Fruit fly (Drosophila melanogaster) whole organism, wandering third instar larva: ENCODE data around the gene shv.

Experiments
- Abd-B ChIP-seq: fragments of >200 bp; optimal IDR thresholded peaks from 2 replicates; lab custom pipeline; 2017; ENCODE audit warnings: missing biosample characterization, missing genetic modification characterization
- CG32264 ChIP-seq: fragments of 200-800 bp; sonication (Bioruptor generic); optimal IDR thresholded peaks from 2 replicates; lab custom pipeline; 2016; ENCODE audit warnings: missing biosample characterization, missing genetic modification characterization
- CG9705 ChIP-seq: fragments of 200-800 bp; sonication (Bioruptor generic); optimal IDR thresholded peaks from 2 replicates; lab custom pipeline; 2018; ENCODE audit warnings: missing biosample characterization, mild to moderate bottlenecking, missing genetic modification characterization
- CrebA ChIP-seq: fragments of 200-800 bp; sonication (Bioruptor generic); optimal IDR thresholded peaks from 2 replicates; lab custom pipeline; 2016; ENCODE audit warnings: missing biosample characterization, mild to moderate bottlenecking, missing genetic modification characterization, borderline replicate concordance
- Dfd ChIP-seq: fragments of >200 bp; optimal IDR thresholded peaks from 2 replicates; lab custom pipeline; 2017; ENCODE audit warnings: missing biosample characterization, missing genetic modification characterization
- Dif ChIP-seq: fragments of 200-275, 200-300 bp; sonication (Bioruptor generic); optimal IDR thresholded peaks from 2 replicates; lab custom pipeline; 2018; ENCODE audit warnings: missing biosample characterization, missing genetic modification characterization; ENCODE audit not compliant: partially characterized antibody
- GATAd ChIP-seq: sonication (Bioruptor generic); optimal IDR thresholded peaks from 2 replicates; lab custom pipeline; 2016; ENCODE audit warnings: missing biosample characterization, missing genetic modification characterization
- HLH106 ChIP-seq: fragments of 200-800 bp; optimal IDR thresholded peaks from 3 replicates; lab custom pipeline; 2019; ENCODE audit warnings: missing biosample characterization, mild to moderate bottlenecking, missing genetic modification characterization, moderate library complexity
- Hnf4 ChIP-seq: fragments of 200-800 bp; sonication (Bioruptor generic); optimal IDR thresholded peaks from 2 replicates; lab custom pipeline; 2016; ENCODE audit warnings: missing biosample characterization, mild to moderate bottlenecking, missing genetic modification characterization
- Hr78 ChIP-seq: fragments of >200 bp; optimal IDR thresholded peaks from 2 replicates; lab custom pipeline; 2017; ENCODE audit warnings: missing biosample characterization, missing genetic modification characterization
- Hr83 ChIP-seq: fragments of 200-300 bp; sonication (Bioruptor generic); optimal IDR thresholded peaks from 2 replicates; lab custom pipeline; 2016; ENCODE audit warnings: missing biosample characterization, mild to moderate bottlenecking, missing genetic modification characterization, moderate library complexity; ENCODE audit not compliant: poor library complexity, severe bottlenecking
- Jra ChIP-seq: sonication (Bioruptor generic); optimal IDR thresholded peaks from 2 replicates; lab custom pipeline; 2016; ENCODE audit warnings: missing biosample characterization, missing genetic modification characterization
- Mio ChIP-seq: sonication (Bioruptor generic); optimal IDR thresholded peaks from 2 replicates; lab custom pipeline; 2016; ENCODE audit warnings: missing biosample characterization, missing genetic modification characterization
- Myc ChIP-seq: fragments of >200 bp; optimal IDR thresholded peaks from 2 replicates; lab custom pipeline; 2017
- N ChIP-seq: fragments of >200 bp; optimal IDR thresholded peaks from 2 replicates; lab custom pipeline; 2018; ENCODE audit warnings: missing biosample characterization, missing external identifiers, missing genetic modification characterization
- OdsH ChIP-seq: fragments of 200-800 bp; sonication (Bioruptor generic); optimal IDR thresholded peaks from 2 replicates; lab custom pipeline; 2016; ENCODE audit warnings: missing biosample characterization, mild to moderate bottlenecking, missing genetic modification characterization
- Rel ChIP-seq, 2 experiments: fragments of 200-800 bp; sonication (Bioruptor generic) in 1 of 2; optimal IDR thresholded peaks; 2 replicates in 1 of 2; 3 replicates in 1 of 2; lab custom pipeline; 2016 to 2019; ENCODE audit warnings: mild to moderate bottlenecking in 2 of 2, missing biosample characterization in 2 of 2, missing genetic modification characterization in 2 of 2, moderate library complexity in 1 of 2
- Sp1 ChIP-seq: fragments of 200-800 bp; sonication (Bioruptor generic); optimal IDR thresholded peaks from 3 replicates; lab custom pipeline; 2019; ENCODE audit warnings: missing biosample characterization, mild to moderate bottlenecking, missing genetic modification characterization, moderate library complexity
- Vsx2 ChIP-seq: fragments of 200-300, 225-300 bp; sonication (Bioruptor generic); optimal IDR thresholded peaks from 2 replicates; lab custom pipeline; 2018; ENCODE audit warnings: missing biosample characterization, missing genetic modification characterization; ENCODE audit not compliant: partially characterized antibody
- br ChIP-seq: fragments of 200-800 bp; sonication (Bioruptor generic); optimal IDR thresholded peaks from 2 replicates; lab custom pipeline; 2016; ENCODE audit warnings: missing biosample characterization, missing genetic modification characterization
- brk ChIP-seq: fragments of 200-800 bp; sonication (Bioruptor generic); optimal IDR thresholded peaks from 2 replicates; lab custom pipeline; 2016; ENCODE audit warnings: missing biosample characterization, mild to moderate bottlenecking, missing genetic modification characterization
- dl ChIP-seq, 2 experiments: fragments of 175-275, 200-275 bp in 1 of 2; fragments of 200-275 bp in 1 of 2; sonication (Bioruptor generic); optimal IDR thresholded peaks; lab custom pipeline; 2018; ENCODE audit warnings: mild to moderate bottlenecking in 2 of 2, missing biosample characterization in 2 of 2, missing genetic modification characterization in 2 of 2, moderate library complexity in 2 of 2; ENCODE audit not compliant: partially characterized antibody in 2 of 2, insufficient read depth in 1 of 2
- dmrt93B ChIP-seq: fragments of 200-800 bp; sonication (Bioruptor generic); optimal IDR thresholded peaks from 2 replicates; lab custom pipeline; 2018; ENCODE audit warnings: missing biosample characterization, mild to moderate bottlenecking, missing genetic modification characterization
- dsf ChIP-seq: sonication (Bioruptor generic); optimal IDR thresholded peaks from 2 replicates; lab custom pipeline; 2016; ENCODE audit warnings: missing biosample characterization, missing genetic modification characterization, borderline replicate concordance
- ey ChIP-seq: fragments of 200-800 bp; sonication (Bioruptor generic); optimal IDR thresholded peaks from 2 replicates; lab custom pipeline; 2016; ENCODE audit warnings: missing biosample characterization, missing genetic modification characterization
- foxo ChIP-seq, 2 experiments: fragments of 200-800 bp; sonication (Bioruptor generic); optimal IDR thresholded peaks; 2 replicates in 1 of 2; 3 replicates in 1 of 2; lab custom pipeline; 2016 to 2017; ENCODE audit warnings: missing biosample characterization in 2 of 2, missing genetic modification characterization in 2 of 2
- fru ChIP-seq: fragments of 200-800 bp; sonication (Bioruptor generic); optimal IDR thresholded peaks from 3 replicates; lab custom pipeline; 2016; ENCODE audit warnings: missing biosample characterization, mild to moderate bottlenecking, missing genetic modification characterization
- h ChIP-seq: fragments of 200-800 bp; sonication (Bioruptor generic); optimal IDR thresholded peaks from 3 replicates; lab custom pipeline; 2016; ENCODE audit warnings: missing biosample characterization, mild to moderate bottlenecking, missing genetic modification characterization
- jim ChIP-seq: fragments of 175-275, 200-325 bp; sonication (Bioruptor generic); optimal IDR thresholded peaks from 2 replicates; lab custom pipeline; 2016; ENCODE audit warnings: missing biosample characterization, mild to moderate bottlenecking, missing genetic modification characterization
- lola ChIP-seq: fragments of >200 bp; optimal IDR thresholded peaks from 2 replicates; lab custom pipeline; 2017; ENCODE audit warnings: missing biosample characterization, missing genetic modification characterization
- pan ChIP-seq: fragments of >200 bp; optimal IDR thresholded peaks from 2 replicates; lab custom pipeline; 2017
- psq ChIP-seq: fragments of 200-800 bp; sonication (Bioruptor generic); optimal IDR thresholded peaks from 3 replicates; lab custom pipeline; 2017; ENCODE audit warnings: missing biosample characterization, mild to moderate bottlenecking, missing genetic modification characterization, moderate library complexity
- rgr ChIP-seq: fragments of 200-800 bp; sonication (Bioruptor generic); optimal IDR thresholded peaks from 3 replicates; lab custom pipeline; 2016; ENCODE audit warnings: missing biosample characterization, mild to moderate bottlenecking, missing genetic modification characterization
- sage ChIP-seq: fragments of 200-800 bp; sonication (Bioruptor generic); optimal IDR thresholded peaks from 2 replicates; lab custom pipeline; 2016; ENCODE audit warnings: missing biosample characterization, mild to moderate bottlenecking, missing genetic modification characterization
- sv ChIP-seq: fragments of 200-800 bp; sonication (Bioruptor generic); optimal IDR thresholded peaks from 3 replicates; lab custom pipeline; 2016; ENCODE audit warnings: missing biosample characterization, missing genetic modification characterization
- tai ChIP-seq: sonication (Bioruptor generic); optimal IDR thresholded peaks from 2 replicates; lab custom pipeline; 2016; ENCODE audit warnings: missing biosample characterization, missing genetic modification characterization
- usp ChIP-seq: fragments of >200 bp; optimal IDR thresholded peaks from 2 replicates; lab custom pipeline; 2017; ENCODE audit warnings: missing biosample characterization, missing genetic modification characterization
- woc ChIP-seq: sonication (Bioruptor generic); optimal IDR thresholded peaks from 2 replicates; lab custom pipeline; 2016; ENCODE audit warnings: missing biosample characterization, mild to moderate bottlenecking, missing genetic modification characterization

The shv gene

dm6 chr2L:470336-470934, 17.5 kb downstream of the shv start:
- TF ChIP-seq CG9705 (GFP tag; lab: Kevin White, UChicago) (no peak), Myc (no peak), HLH106 (no peak), foxo (GFP tag; optimal IDR thresholded peaks at IDR 0.05; lab: Kevin White, UChicago) (peak in 1 of 2 experiments; percentile 55), lola (GFP tag; lab: Kevin White, UChicago) (no peak), Dif (GFP tag; lab: Kevin White, UChicago) (no peak), pan (lab: Kevin White, UChicago) (no peak), psq (GFP tag; lab: Kevin White, UChicago) (peak; percentile 55), Hr78 (GFP tag; lab: Kevin White, UChicago) (no peak), h (GFP tag; lab: Kevin White, UChicago) (peak; percentile 67), tai (peak; percentile 45), Hr83 (peak; percentile 0), Sp1 (GFP tag; lab: Kevin White, UChicago) (no peak), rgr (GFP tag; lab: Kevin White, UChicago) (peak; percentile 38), ey (GFP tag; lab: Kevin White, UChicago) (peak; percentile 66), brk (GFP tag; lab: Kevin White, UChicago) (peak; percentile 30), CG32264 (GFP tag; lab: Kevin White, UChicago) (peak; percentile 29), br (GFP tag; lab: Kevin White, UChicago) (peak; percentile 79), Jra (no peak), dmrt93B (GFP tag; lab: Kevin White, UChicago) (peak; percentile 4), usp (GFP tag; lab: Kevin White, UChicago) (no peak), dl (GFP tag; optimal IDR thresholded peaks at IDR 0.05; lab: Kevin White, UChicago; ENCODE audit: insufficient read depth in 1 of 2, partially characterized antibody in 2 of 2) (no peak), Mio (GFP tag; lab: Kevin White, UChicago) (no peak), OdsH (GFP tag; lab: Kevin White, UChicago) (peak; percentile 36), woc (peak; percentile 50), fru (GFP tag; lab: Kevin White, UChicago) (peak; percentile 65), sv (GFP tag; lab: Kevin White, UChicago) (peak; percentile 71), Vsx2 (no peak), Abd-B (GFP tag; lab: Kevin White, UChicago) (no peak), Rel (GFP tag; optimal IDR thresholded peaks at IDR 0.05; lab: Kevin White, UChicago) (no peak), Rel (tag; optimal IDR thresholded peaks at IDR 0.05; lab: Kevin White, UChicago) (no peak), jim (GFP tag; lab: Kevin White, UChicago) (no peak), CrebA (no peak), N (GFP tag; lab: Kevin White, UChicago) (no peak), Hnf4 (GFP tag; lab: Kevin White, UChicago) (peak; percentile 61), GATAd (GFP tag; lab: Kevin White, UChicago) (no peak), Dfd (GFP tag; lab: Kevin White, UChicago) (no peak), sage (no peak), dsf (GFP tag; lab: Kevin White, UChicago) (no peak)

- TF ChIP-seq Sp1 (GFP tag; lab: Kevin White, UChicago) (peak; percentile 63), brk (GFP tag; lab: Kevin White, UChicago) (peak; percentile 73), jim (GFP tag; lab: Kevin White, UChicago) (peak; percentile 98), Rel (GFP tag; optimal IDR thresholded peaks at IDR 0.05; lab: Kevin White, UChicago) (peak; percentile 40), Rel (tag; optimal IDR thresholded peaks at IDR 0.05; lab: Kevin White, UChicago) (no peak), psq (GFP tag; lab: Kevin White, UChicago) (peak; percentile 48), foxo (GFP tag; optimal IDR thresholded peaks at IDR 0.05; lab: Kevin White, UChicago) (peak in 1 of 2 experiments; percentile 48), Hnf4 (GFP tag; lab: Kevin White, UChicago) (peak; percentile 11), sage (peak; percentile 50), lola (GFP tag; lab: Kevin White, UChicago) (no peak), Abd-B (GFP tag; lab: Kevin White, UChicago) (no peak), dmrt93B (GFP tag; lab: Kevin White, UChicago) (peak; percentile 15), Dif (GFP tag; lab: Kevin White, UChicago) (no peak), rgr (GFP tag; lab: Kevin White, UChicago) (peak; percentile 73), sv (GFP tag; lab: Kevin White, UChicago) (peak; percentile 18), h (GFP tag; lab: Kevin White, UChicago) (peak; percentile 71), CrebA (peak; percentile 22), OdsH (GFP tag; lab: Kevin White, UChicago) (peak; percentile 78), HLH106 (peak; percentile 74), Dfd (GFP tag; lab: Kevin White, UChicago) (peak; percentile 61), pan (lab: Kevin White, UChicago) (no peak)
Measured at dm6 chr2L:471021-471479, 18.1 kb downstream of the shv start.
